Fruit fly (Drosophila melanogaster): Measurements from ENCODE around the gene Sf3b3.

DNA sequence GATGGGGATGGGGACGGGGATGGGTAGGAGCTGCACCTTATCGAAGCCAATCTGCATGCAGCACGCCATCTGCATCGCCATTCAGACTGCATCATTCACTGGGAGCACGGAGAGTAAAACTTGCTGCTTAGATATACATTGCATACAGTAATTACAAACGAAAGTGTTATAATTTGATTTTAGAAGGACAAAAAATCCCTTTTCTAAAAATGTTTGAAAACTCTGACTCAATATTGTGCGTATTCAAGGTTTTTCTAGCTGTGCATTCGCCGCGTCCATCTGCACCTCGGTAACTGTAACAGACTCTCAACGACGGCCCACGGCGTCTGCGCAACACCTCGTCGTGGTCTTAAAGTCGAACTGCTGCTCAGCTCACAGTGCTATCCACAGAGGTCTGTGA lies 45.5 kb downstream of the Sf3b3 start:
- TF ChIP-seq achi (GFP tag; optimal IDR thresholded peaks at IDR 0.05) = peak; percentile 80
- peak; percentile 96 for TF ChIP-seq CG8119 (GFP tag; IDR thresholded peaks at IDR 0.05)
- no peak for TF ChIP-seq CG6792 (GFP tag; optimal IDR thresholded peaks at IDR 0.05)
- no peak for TF ChIP-seq CG8319 (GFP tag; optimal IDR thresholded peaks at IDR 0.05)
- TF ChIP-seq Lpt (GFP tag; optimal IDR thresholded peaks at IDR 0.05) = peak; percentile 91
- peak; percentile 24 for TF ChIP-seq CG16779 (tag; optimal IDR thresholded peaks at IDR 0.05)
- TF ChIP-seq CG3032 (tag; optimal IDR thresholded peaks at IDR 0.05) = no peak
- TF ChIP-seq CG6808 (GFP tag; optimal IDR thresholded peaks at IDR 0.05) = no peak
- TF ChIP-seq Eip78C (GFP tag) = peak; percentile 89
- no peak for TF ChIP-seq Ets96B (tag; optimal IDR thresholded peaks at IDR 0.05)
- TF ChIP-seq OdsH (GFP tag; optimal IDR thresholded peaks at IDR 0.05) = peak; percentile 77
